Worm (Caenorhabditis elegans): Measurements from ENCODE around the gene chil-4.
"Not testable (repeated sequence)": the region's sequence is repeated elsewhere in the genome, so short reads cannot be mapped to it uniquely, and the experiment has no call there.

The chil-4 gene

ce11 chrII:9866378-9866777 lies 10.9 kb upstream of the chil-4 start, which contains the start of gene chil-1:
Gene chil-1, minus strand, starts transcription at chrII:9866478.
- TF ChIP-seq hmg-11, mdl-1, nhr-25 (tag; optimal IDR thresholded peaks at IDR 0.05): not testable (repeated sequence)

- TF ChIP-seq R02D3.7 (tag; optimal IDR thresholded peaks at IDR 0.05): no peak
- no peak for TF ChIP-seq elt-1 (tag; optimal IDR thresholded peaks at IDR 0.05)
- TF ChIP-seq ztf-11 (tag; optimal IDR thresholded peaks at IDR 0.05): no peak
- no peak for TF ChIP-seq aly-2 (tag; optimal IDR thresholded peaks at IDR 0.05)
- no peak for TF ChIP-seq elt-3 (tag; optimal IDR thresholded peaks at IDR 0.05)
- no peak for TF ChIP-seq nhr-25 (tag; optimal IDR thresholded peaks at IDR 0.05)
- TF ChIP-seq ceh-16 (tag; optimal IDR thresholded peaks at IDR 0.05): no peak
- TF ChIP-seq eor-1 (tag; optimal IDR thresholded peaks at IDR 0.05): no peak
These were observed 6.6 kb upstream of the chil-4 start, which contains the start of gene C08H9.18 for ce11 chrII:9862147-9862546. Gene C08H9.18, minus strand, starts transcription at chrII:9862247.

- no peak for TF ChIP-seq sea-2 (GFP tag; optimal IDR thresholded peaks at IDR 0.05)
- TF ChIP-seq eor-1 (tag; optimal IDR thresholded peaks at IDR 0.05): no peak
- no peak for TF ChIP-seq ceh-82 (tag; optimal IDR thresholded peaks at IDR 0.05)
- TF ChIP-seq fos-1 (tag; optimal IDR thresholded peaks at IDR 0.05): no peak
- TF ChIP-seq nhr-237 (tag; optimal IDR thresholded peaks at IDR 0.05): no peak
- no peak for TF ChIP-seq nhr-67 (tag; optimal IDR thresholded peaks at IDR 0.05)
- no peak for TF ChIP-seq ZK546.5 (tag; optimal IDR thresholded peaks at IDR 0.05)
- no peak for TF ChIP-seq hmg-11 (tag; optimal IDR thresholded peaks at IDR 0.05)
- TF ChIP-seq nhr-12 (tag; optimal IDR thresholded peaks at IDR 0.05): no peak
- TF ChIP-seq nhr-25 (tag; optimal IDR thresholded peaks at IDR 0.05): no peak
- no peak for TF ChIP-seq mdl-1 (tag; optimal IDR thresholded peaks at IDR 0.05)
- no peak for TF ChIP-seq egl-5 (tag; optimal IDR thresholded peaks at IDR 0.05)
- no peak for TF ChIP-seq lin-15B (tag; optimal IDR thresholded peaks at IDR 0.05)
These were observed 5.9 kb upstream of the chil-4 start, which contains the start of gene chil-3 for ce11 chrII:9861394-9861793. Gene chil-3, minus strand, starts transcription at chrII:9861494.

- TF ChIP-seq ZK546.5 (tag; optimal IDR thresholded peaks at IDR 0.05) (no peak), R02D3.7 (tag; optimal IDR thresholded peaks at IDR 0.05) (no peak)
These were observed 4.1 kb upstream of the chil-4 start, which contains the start of gene chil-5 for ce11 chrII:9859575-9859974. Gene chil-5, minus strand, starts transcription at chrII:9859675.

- no peak for TF ChIP-seq unc-39 (tag; optimal IDR thresholded peaks at IDR 0.05)
- no peak for TF ChIP-seq pha-4 (tag; optimal IDR thresholded peaks at IDR 0.05)
- TF ChIP-seq aly-2 (tag; optimal IDR thresholded peaks at IDR 0.05): no peak
These were observed 2.3 kb upstream of the chil-4 start, which contains the start of gene chil-6 for ce11 chrII:9857791-9858190. Gene chil-6, minus strand, starts transcription at chrII:9857891.

ce11 chrII:9850945-9851344 lies 4.6 kb downstream of the chil-4 start, which contains the start of gene ZK938.10:
Gene ZK938.10, minus strand, starts transcription at chrII:9851045.
- TF ChIP-seq skn-1 (tag; optimal IDR thresholded peaks at IDR 0.05) (no peak), ZK546.5 (tag; optimal IDR thresholded peaks at IDR 0.05) (no peak), elt-3 (tag; optimal IDR thresholded peaks at IDR 0.05) (no peak), ztf-11 (tag; optimal IDR thresholded peaks at IDR 0.05) (no peak), eor-1 (tag; optimal IDR thresholded peaks at IDR 0.05) (no peak), elt-2 (tag; optimal IDR thresholded peaks at IDR 0.05) (no peak), nhr-28 (tag; optimal IDR thresholded peaks at IDR 0.05) (no peak), nfya-1 (tag; optimal IDR thresholded peaks at IDR 0.05; ENCODE audit: insufficient read depth) (no peak)

- TF ChIP-seq fos-1 (tag; optimal IDR thresholded peaks at IDR 0.05) (no peak), egl-5 (tag; optimal IDR thresholded peaks at IDR 0.05) (no peak), unc-62 (GFP tag; optimal IDR thresholded peaks at IDR 0.05) (no peak), eor-1 (tag; optimal IDR thresholded peaks at IDR 0.05) (no peak)
These were observed 6.0 kb downstream of the chil-4 start, which contains the start of gene old-2 for ce11 chrII:9849497-9849896. Gene old-2, minus strand, starts transcription at chrII:9849597.

ce11 chrII:9845239-9845638 lies 10.3 kb downstream of the chil-4 start, which contains the start of gene chil-9:
Gene chil-9, minus strand, starts transcription at chrII:9845339.
- TF ChIP-seq daf-12 (tag; optimal IDR thresholded peaks at IDR 0.05): no peak
- TF ChIP-seq snpc-4 (tag; optimal IDR thresholded peaks at IDR 0.05): no peak
- no peak for TF ChIP-seq mdl-1 (tag; optimal IDR thresholded peaks at IDR 0.05)
- TF ChIP-seq ceh-9 (tag; optimal IDR thresholded peaks at IDR 0.05): no peak
- TF ChIP-seq nhr-67 (tag; optimal IDR thresholded peaks at IDR 0.05): no peak
- TF ChIP-seq lin-15B (tag; optimal IDR thresholded peaks at IDR 0.05): no peak
- TF ChIP-seq ceh-82 (tag; optimal IDR thresholded peaks at IDR 0.05): no peak
- TF ChIP-seq nhr-28 (tag; optimal IDR thresholded peaks at IDR 0.05): no peak
- TF ChIP-seq nhr-12 (tag; optimal IDR thresholded peaks at IDR 0.05): no peak
- TF ChIP-seq eor-1 (tag; optimal IDR thresholded peaks at IDR 0.05): no peak
- no peak for TF ChIP-seq skn-1 (tag; optimal IDR thresholded peaks at IDR 0.05)
- TF ChIP-seq sea-2 (GFP tag; optimal IDR thresholded peaks at IDR 0.05): no peak
- TF ChIP-seq egl-27 (tag; optimal IDR thresholded peaks at IDR 0.05): no peak
- no peak for TF ChIP-seq aly-2 (tag; optimal IDR thresholded peaks at IDR 0.05)
- TF ChIP-seq lsy-12 (tag; optimal IDR thresholded peaks at IDR 0.05): no peak
- TF ChIP-seq ceh-16 (tag; optimal IDR thresholded peaks at IDR 0.05): no peak

Data from whole organism, L3 larva.